Worm (Caenorhabditis elegans): ENCODE results near the gene C45G7.4.

- TF ChIP-seq attf-3 (GFP tag; conservative IDR thresholded peaks at IDR 0.05) (no peak), let-526 (GFP tag; IDR thresholded peaks at IDR 0.05) (no peak), ceh-79 (tag; optimal IDR thresholded peaks at IDR 0.05) (no peak), nhr-120 (GFP tag; IDR thresholded peaks at IDR 0.05) (no peak), tbx-9 (tag; optimal IDR thresholded peaks at IDR 0.05; ENCODE audit: borderline replicate concordance) (no peak), sea-2 (GFP tag; IDR thresholded peaks at IDR 0.05) (no peak), lsl-1 (GFP tag; optimal IDR thresholded peaks at IDR 0.05) (no peak)
Measured at ce11 chrIV:2399420-2399819, 33.4 kb upstream of the C45G7.4 start, which contains the start of gene Y38F2AR.10.
